Fruit fly (Drosophila melanogaster) Kc167 (cell line): ENCODE measurements around the gene Gk2.

Experiments used
- Myc ChIP-seq: fragments of >200 bp; optimal IDR thresholded peaks from 2 replicates; lab custom pipeline; 2017; ENCODE audit warnings: missing external identifiers
- Sin3A ChIP-seq: fragments of >200 bp; optimal IDR thresholded peaks from 2 replicates; lab custom pipeline; 2018; ENCODE audit warnings: missing external identifiers
- h ChIP-seq: fragments of >200 bp; optimal IDR thresholded peaks from 3 replicates; lab custom pipeline; 2018; ENCODE audit warnings: missing external identifiers
- insv ChIP-seq: fragments of >200 bp; optimal IDR thresholded peaks from 3 replicates; lab custom pipeline; 2018; ENCODE audit warnings: missing external identifiers
- psq ChIP-seq: fragments of >200 bp; optimal IDR thresholded peaks from 2 replicates; lab custom pipeline; 2017; ENCODE audit warnings: missing external identifiers
- ttk ChIP-seq: sonication (Bioruptor generic); optimal IDR thresholded peaks from 2 replicates; lab custom pipeline; 2017; ENCODE audit warnings: missing external identifiers

dm6 chr3L:1756143-1756542 is 17.9 kb downstream of the Gk2 start, which contains the start of gene CG8001:
- no peak for TF ChIP-seq insv (lab: Kevin White, UChicago)
- no peak for TF ChIP-seq Sin3A (lab: Kevin White, UChicago)
- no peak for TF ChIP-seq h (lab: Kevin White, UChicago)
- TF ChIP-seq Myc (lab: Kevin White, UChicago): no peak
- TF ChIP-seq psq (lab: Kevin White, UChicago): no peak
- TF ChIP-seq ttk (lab: Kevin White, UChicago): no peak
